Worm (Caenorhabditis elegans): Measurements from ENCODE around the gene D2096.9.
"Not testable (repeated sequence)": the region's sequence is repeated elsewhere in the genome, so short reads cannot be mapped to it uniquely, and the experiment has no call there.

Gene D2096.9

DNA sequence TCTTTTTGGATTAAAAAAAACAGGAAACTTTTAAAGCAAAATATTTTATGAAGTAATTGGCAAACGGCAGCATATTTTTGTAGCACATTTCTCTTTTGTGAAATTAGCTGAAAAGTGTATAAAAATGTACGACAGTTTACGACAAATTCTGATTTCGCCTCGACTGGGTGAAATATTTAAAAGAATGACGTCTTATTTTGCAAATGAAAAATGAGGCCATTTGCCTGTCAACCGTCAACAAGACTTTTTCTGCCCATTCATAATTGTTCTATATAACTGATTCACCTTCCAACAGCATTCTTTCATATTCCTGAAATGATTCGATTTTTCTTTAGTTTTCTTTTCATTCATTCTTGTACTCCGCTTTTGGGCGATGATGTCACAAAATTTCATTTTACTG is 27.0 kb downstream of the D2096.9 start, which contains the start of the genes F17E9.2 and col-116:
Gene F17E9.2 (plus strand): TSS at position 301 of the 400 bp plus-strand sequence.
Gene col-116 (plus strand): TSS at position 315 of the 400 bp plus-strand sequence.
- TF ChIP-seq ztf-11 (tag; optimal IDR thresholded peaks at IDR 0.05) (no peak), nhr-23 (tag; optimal IDR thresholded peaks at IDR 0.05) (no peak), egl-5 (tag; optimal IDR thresholded peaks at IDR 0.05) (no peak), nhr-76 (tag; optimal IDR thresholded peaks at IDR 0.05) (no peak), fos-1 (tag; optimal IDR thresholded peaks at IDR 0.05) (no peak), nhr-237 (tag; optimal IDR thresholded peaks at IDR 0.05) (no peak), egl-27 (tag; optimal IDR thresholded peaks at IDR 0.05) (no peak), mml-1 (tag; optimal IDR thresholded peaks at IDR 0.05) (no peak), nhr-67 (tag; optimal IDR thresholded peaks at IDR 0.05) (no peak), nhr-28 (tag; optimal IDR thresholded peaks at IDR 0.05) (no peak)

DNA sequence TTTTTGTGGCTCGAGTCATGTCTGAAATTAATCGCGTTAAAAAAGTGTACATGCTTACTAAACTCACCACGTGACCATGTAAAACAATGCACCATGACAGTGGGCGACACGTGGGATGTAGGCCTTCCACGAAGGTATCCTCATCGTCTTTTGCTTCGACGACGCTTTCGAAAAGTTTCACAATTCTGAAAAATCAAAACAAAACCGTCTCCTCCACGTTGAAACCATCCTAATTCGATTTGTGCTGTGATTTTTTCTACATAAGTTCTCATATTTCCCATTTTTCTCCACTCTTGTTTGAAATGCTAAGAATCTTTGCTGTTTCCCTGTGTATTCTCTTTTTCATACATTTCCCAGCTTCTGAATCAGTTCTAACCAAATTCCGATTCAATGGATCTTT is 28.0 kb downstream of the D2096.9 start, which contains the start of gene F17E9.3:
Gene F17E9.3 (plus strand): TSS at position 301 of the 400 bp plus-strand sequence.
- TF ChIP-seq zag-1 (tag; optimal IDR thresholded peaks at IDR 0.05) (no peak), nhr-12 (tag; optimal IDR thresholded peaks at IDR 0.05) (no peak), egl-5 (tag; optimal IDR thresholded peaks at IDR 0.05) (no peak), mdl-1 (tag; optimal IDR thresholded peaks at IDR 0.05) (no peak), elt-1 (tag; optimal IDR thresholded peaks at IDR 0.05) (no peak), unc-39 (tag; optimal IDR thresholded peaks at IDR 0.05) (no peak), ztf-11 (tag; optimal IDR thresholded peaks at IDR 0.05) (no peak), nhr-77 (tag; optimal IDR thresholded peaks at IDR 0.05) (no peak), unc-62 (GFP tag; optimal IDR thresholded peaks at IDR 0.05) (no peak), ceh-9 (tag; optimal IDR thresholded peaks at IDR 0.05) (no peak), skn-1 (tag; optimal IDR thresholded peaks at IDR 0.05) (no peak), nhr-25 (tag; optimal IDR thresholded peaks at IDR 0.05) (no peak), aly-2 (tag; optimal IDR thresholded peaks at IDR 0.05) (no peak), ceh-28 (tag; optimal IDR thresholded peaks at IDR 0.05) (no peak), tbx-2 (tag; optimal IDR thresholded peaks at IDR 0.05) (no peak), nhr-43 (tag; optimal IDR thresholded peaks at IDR 0.05; ENCODE audit: poor library complexity, severe bottlenecking) (no peak), nhr-76 (tag; optimal IDR thresholded peaks at IDR 0.05) (no peak)

DNA sequence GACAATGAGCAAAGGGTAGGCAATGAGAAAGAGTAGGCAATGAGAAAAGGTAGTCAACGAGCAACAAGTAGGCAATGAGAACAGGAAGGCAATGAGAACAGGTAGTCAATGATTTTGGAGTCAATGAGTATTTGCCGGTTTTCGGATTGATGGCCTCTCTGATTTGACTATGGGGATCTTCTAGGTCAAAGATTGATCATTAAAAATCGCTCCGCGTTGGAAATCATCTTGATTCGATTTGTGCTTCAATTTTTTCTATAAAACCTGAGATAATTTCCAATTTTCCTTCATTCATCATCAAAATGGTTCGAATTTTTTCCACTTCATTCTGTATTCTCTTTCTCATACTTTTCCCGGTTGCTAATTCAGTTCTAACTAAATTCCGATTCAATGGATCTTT is 30.6 kb downstream of the D2096.9 start, which contains the start of gene F17E9.16:
Gene F17E9.16 (plus strand): TSS at position 301 of the 400 bp plus-strand sequence.
- TF ChIP-seq nfya-1 (tag; optimal IDR thresholded peaks at IDR 0.05; ENCODE audit: insufficient read depth); lsy-12 (tag; optimal IDR thresholded peaks at IDR 0.05); egl-27 (tag; optimal IDR thresholded peaks at IDR 0.05): not testable (repeated sequence)

DNA sequence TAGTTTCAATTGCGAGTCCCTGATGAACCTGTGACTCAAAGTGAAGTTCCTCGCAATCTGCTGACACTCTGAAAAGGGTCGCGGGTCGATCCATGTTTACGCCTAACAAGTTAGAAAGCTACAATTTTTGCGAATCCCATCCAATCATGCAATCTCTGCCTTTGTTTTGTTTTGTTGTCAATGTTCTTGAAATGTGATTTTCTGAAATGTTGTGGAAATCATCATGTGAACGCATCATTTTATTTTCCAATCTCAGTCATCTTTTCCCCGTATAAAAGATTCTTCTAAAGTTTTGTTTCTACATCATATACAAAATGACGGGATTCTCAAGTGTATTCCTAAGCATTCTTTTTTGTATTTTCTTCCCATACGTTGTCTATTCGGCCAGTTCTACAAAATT is 34.5 kb downstream of the D2096.9 start, which contains the start of gene F17E9.4:
Gene F17E9.4 (plus strand): TSS at position 301 of the 400 bp plus-strand sequence.
- TF ChIP-seq mml-1 (tag; optimal IDR thresholded peaks at IDR 0.05) (no peak), ztf-4 (tag; optimal IDR thresholded peaks at IDR 0.05) (no peak), skn-1 (tag; optimal IDR thresholded peaks at IDR 0.05) (no peak), elt-1 (tag; optimal IDR thresholded peaks at IDR 0.05) (no peak), daf-12 (tag; optimal IDR thresholded peaks at IDR 0.05) (no peak), lin-39 (tag; optimal IDR thresholded peaks at IDR 0.05) (no peak), pqm-1 (tag; optimal IDR thresholded peaks at IDR 0.05) (no peak), tbx-2 (tag; optimal IDR thresholded peaks at IDR 0.05) (no peak), unc-62 (GFP tag; optimal IDR thresholded peaks at IDR 0.05) (no peak), elt-3 (tag; optimal IDR thresholded peaks at IDR 0.05) (no peak), nhr-43 (tag; optimal IDR thresholded peaks at IDR 0.05; ENCODE audit: poor library complexity, severe bottlenecking) (no peak), egl-5 (tag; optimal IDR thresholded peaks at IDR 0.05) (no peak), nhr-28 (tag; optimal IDR thresholded peaks at IDR 0.05) (no peak)

DNA sequence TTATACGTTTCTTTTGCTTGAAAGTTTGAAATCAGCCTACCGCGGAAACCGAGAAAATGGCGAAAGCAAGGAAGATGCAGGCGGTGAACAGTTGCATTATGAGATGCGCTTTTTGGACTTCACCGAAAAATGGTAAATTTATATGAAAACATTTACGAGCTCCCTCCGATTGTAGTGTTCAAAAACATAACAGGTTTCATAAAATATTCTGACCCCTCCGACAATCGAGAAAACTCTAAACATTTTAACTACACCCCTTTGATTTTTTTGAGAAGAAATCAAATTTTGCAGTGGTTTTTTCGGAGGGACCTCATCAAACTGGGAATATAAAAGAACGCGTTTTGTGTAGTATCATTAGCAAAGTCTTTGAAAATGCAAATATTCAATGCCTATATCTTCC is 35.5 kb downstream of the D2096.9 start, which contains the start of the genes F17E9.18 and F17E9.15:
Gene F17E9.18 (minus strand): TSS at position 101 of the 400 bp plus-strand sequence.
Gene F17E9.15 (plus strand): TSS at position 368 of the 400 bp plus-strand sequence.
- TF ChIP-seq nhr-25 (tag; optimal IDR thresholded peaks at IDR 0.05) (no peak), ceh-16 (tag; optimal IDR thresholded peaks at IDR 0.05) (no peak), pqm-1 (tag; optimal IDR thresholded peaks at IDR 0.05) (no peak), ceh-82 (tag; optimal IDR thresholded peaks at IDR 0.05) (no peak), lin-39 (tag; optimal IDR thresholded peaks at IDR 0.05) (no peak), lsy-12 (tag; optimal IDR thresholded peaks at IDR 0.05) (no peak), eor-1 (tag; optimal IDR thresholded peaks at IDR 0.05) (no peak), elt-2 (tag; optimal IDR thresholded peaks at IDR 0.05) (no peak), fkh-10 (GFP tag; optimal IDR thresholded peaks at IDR 0.05) (no peak), nhr-76 (tag; optimal IDR thresholded peaks at IDR 0.05) (no peak), ama-1 (optimal IDR thresholded peaks at IDR 0.05) (no peak), sea-2 (GFP tag; optimal IDR thresholded peaks at IDR 0.05) (no peak), nhr-23 (tag; optimal IDR thresholded peaks at IDR 0.05) (no peak)

Data from whole organism, L3 larva.